Worm (Caenorhabditis elegans) whole organism, early embryonic: ENCODE measurements around the gene W08G11.3.

Experiments used
- B0310.2 ChIP-seq: sonication (generic microtip); optimal IDR thresholded peaks from 2 replicates; lab custom pipeline; 2016; ENCODE audit warnings: mild to moderate bottlenecking, missing genetic modification characterization, missing compliant biosample characterization
- ama-1 ChIP-seq: fragments of 150-350 bp; optimal IDR thresholded peaks from 2 replicates; lab custom pipeline; 2014
- flt-1 ChIP-seq: fragments of 200-800 bp; sonication (Bioruptor generic); IDR thresholded peaks from 2 replicates; pipeline ENCODE4 v1.3.6; 2022; ENCODE audit warnings: missing genetic modification characterization, missing compliant biosample characterization
- hmbx-1 ChIP-seq: sonication (generic microtip); optimal IDR thresholded peaks from 2 replicates; lab custom pipeline; 2016; ENCODE audit warnings: mild to moderate bottlenecking, missing genetic modification characterization, missing compliant biosample characterization

ce11 chrV:16350061-16350460, 17.4 kb upstream of the W08G11.3 start:
- no peak for TF ChIP-seq flt-1 (GFP tag; lab: Robert Waterston, UW)
- no peak for TF ChIP-seq B0310.2 (tag; lab: Kevin White, UChicago)
- TF ChIP-seq ama-1, result no peak
- TF ChIP-seq hmbx-1, result no peak
